Worm (Caenorhabditis elegans) whole organism, L3 larva: ENCODE results near the gene pfkb-1.2.

Experiments
- ZK546.5 ChIP-seq: sonication (generic microtip); optimal IDR thresholded peaks from 2 replicates; lab custom pipeline; 2017; ENCODE audit warnings: missing biosample characterization, missing genetic modification characterization
- aly-2 ChIP-seq: fragments of 150-350 bp; optimal IDR thresholded peaks from 2 replicates; lab custom pipeline; 2014; ENCODE audit warnings: missing biosample characterization, missing genetic modification characterization
- daf-12 ChIP-seq: fragments of 150-350 bp; optimal IDR thresholded peaks from 2 replicates; lab custom pipeline; 2014; ENCODE audit warnings: missing biosample characterization, missing genetic modification reagents, missing genetic modification characterization
- elt-2 ChIP-seq: sonication (generic microtip); optimal IDR thresholded peaks from 2 replicates; lab custom pipeline; 2016; ENCODE audit warnings: missing genetic modification reagents, mild to moderate bottlenecking, missing genetic modification characterization, missing compliant biosample characterization
- lin-39 ChIP-seq: fragments of 150-350 bp; optimal IDR thresholded peaks from 2 replicates; lab custom pipeline; 2018; ENCODE audit warnings: missing biosample characterization, missing genetic modification reagents, missing genetic modification characterization
- nhr-23 ChIP-seq: fragments of 150-350 bp; optimal IDR thresholded peaks from 2 replicates; lab custom pipeline; 2014; ENCODE audit warnings: missing biosample characterization, missing genetic modification reagents, missing genetic modification characterization
- nhr-237 ChIP-seq: fragments of 150-350 bp; optimal IDR thresholded peaks from 2 replicates; lab custom pipeline; 2014; ENCODE audit warnings: missing biosample characterization, missing genetic modification characterization
- nhr-76 ChIP-seq: fragments of 150-350 bp; sonication (generic microtip); optimal IDR thresholded peaks from 5 replicates; lab custom pipeline; 2014; ENCODE audit warnings: missing biosample characterization, missing genetic modification characterization
- pha-4 ChIP-seq: fragments of 150-350 bp; optimal IDR thresholded peaks from 2 replicates; lab custom pipeline; 2014; ENCODE audit warnings: missing biosample characterization, missing genetic modification reagents, missing genetic modification characterization
- tbx-2 ChIP-seq: sonication (generic microtip); optimal IDR thresholded peaks from 2 replicates; lab custom pipeline; 2016; ENCODE audit warnings: mild to moderate bottlenecking, missing genetic modification characterization, missing compliant biosample characterization
- unc-39 ChIP-seq: sonication (generic microtip); optimal IDR thresholded peaks from 4 replicates; lab custom pipeline; 2017; ENCODE audit warnings: missing biosample characterization, missing genetic modification characterization
- unc-62 ChIP-seq: fragments of 150-350 bp; sonication (generic microtip); optimal IDR thresholded peaks from 4 replicates; lab custom pipeline; 2014; ENCODE audit warnings: missing biosample characterization, missing genetic modification reagents, missing genetic modification characterization

DNA sequence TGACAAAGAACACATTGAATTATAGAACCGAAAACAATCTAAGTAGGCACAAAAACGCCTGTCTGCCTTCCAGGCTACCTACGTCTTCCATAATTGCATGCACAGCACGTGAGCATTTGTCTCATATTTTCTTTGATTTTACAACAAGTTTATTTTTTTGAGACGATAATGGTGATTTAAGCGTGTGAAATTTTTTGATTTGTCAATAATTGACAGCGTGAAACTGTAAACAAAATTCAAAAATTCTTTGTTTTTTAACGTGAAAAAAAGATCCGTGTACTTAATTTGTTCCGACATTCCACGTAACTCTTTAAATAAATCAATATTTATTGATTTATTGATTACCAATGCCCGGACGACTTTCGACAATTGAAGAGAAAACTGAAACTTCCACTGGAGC, 24.7 kb upstream of the pfkb-1.2 start, which contains the start of gene dhhc-13:
- no peak for TF ChIP-seq unc-39
- TF ChIP-seq lin-39 (tag; lab: Kevin White, UChicago): no peak
- no peak for TF ChIP-seq nhr-237
- no peak for TF ChIP-seq nhr-23 (tag; lab: Kevin White, UChicago)
- TF ChIP-seq elt-2 (tag; lab: Kevin White, UChicago): no peak
- no peak for TF ChIP-seq ZK546.5
- TF ChIP-seq unc-62 (GFP tag; lab: Kevin White, UChicago): no peak
- no peak for TF ChIP-seq nhr-76
- TF ChIP-seq daf-12: no peak
- no peak for TF ChIP-seq aly-2 (tag; lab: Kevin White, UChicago)
- TF ChIP-seq pha-4: no peak
- no peak for TF ChIP-seq tbx-2 (tag; lab: Kevin White, UChicago)
